Worm (Caenorhabditis elegans) whole organism, midembryonic: ENCODE data around the gene Y71H2AM.6.

Experiments used
- T22C8.4 ChIP-seq: fragments of 200-800 bp; sonication (Bioruptor generic); IDR thresholded peaks from 2 replicates; pipeline ENCODE4 v1.3.6; 2022; ENCODE audit warnings: missing genetic modification characterization, missing compliant biosample characterization
- med-1 ChIP-seq: sonication (generic microtip); optimal IDR thresholded peaks from 2 replicates; lab custom pipeline; 2017; ENCODE audit warnings: missing genetic modification characterization, mild to moderate bottlenecking, missing compliant biosample characterization, antibody characterized with exemption, missing genetic modification reagents; ENCODE audit not compliant: insufficient read depth
- tab-1 ChIP-seq: fragments of 200-800 bp; sonication (Bioruptor generic); IDR thresholded peaks from 2 replicates; pipeline ENCODE4 v1.3.6; 2022; ENCODE audit warnings: missing genetic modification characterization, missing compliant biosample characterization

ce11 chrIII:2795442-2796023, 14.7 kb downstream of the Y71H2AM.6 start:
- no peak for TF ChIP-seq tab-1
- no peak for TF ChIP-seq med-1 (GFP tag; lab: Kevin White, UChicago)
- no peak for TF ChIP-seq T22C8.4 (GFP tag; lab: Robert Waterston, UW)
